Fruit fly (Drosophila melanogaster): ENCODE results near the gene CG3552.

CG3552 gene

dm6 chr3L:9468261-9468890 lies 12.3 kb downstream of the CG3552 start:
- TF ChIP-seq CG14667 (GFP tag; IDR thresholded peaks at IDR 0.05) (no peak), pho (GFP tag; optimal IDR thresholded peaks at IDR 0.05) (no peak), Atf-2 (GFP tag; optimal IDR thresholded peaks at IDR 0.05) (no peak), HmgZ (tag; optimal IDR thresholded peaks at IDR 0.05) (no peak), exex (tag; optimal IDR thresholded peaks at IDR 0.05) (no peak), CG18619 (GFP tag; optimal IDR thresholded peaks at IDR 0.05) (peak; percentile 13), danr (GFP tag; IDR thresholded peaks at IDR 0.05) (no peak), ap (GFP tag; IDR thresholded peaks at IDR 0.05) (no peak), ken (GFP tag; IDR thresholded peaks at IDR 0.05) (no peak), CG31365 (tag; optimal IDR thresholded peaks at IDR 0.05) (no peak), CG3995 (GFP tag; optimal IDR thresholded peaks at IDR 0.05) (peak; percentile 2), caup (GFP tag; optimal IDR thresholded peaks at IDR 0.05; ENCODE audit: severe bottlenecking) (peak; percentile 30), Jarid2 (GFP tag; optimal IDR thresholded peaks at IDR 0.05) (peak; percentile 11), CG13287 (GFP tag; IDR thresholded peaks at IDR 0.05; ENCODE audit: partially characterized antibody) (no peak), CG9817 (tag; optimal IDR thresholded peaks at IDR 0.05) (no peak), CG7839 (tag; optimal IDR thresholded peaks at IDR 0.05) (peak; percentile 62), Nf-YC (tag; optimal IDR thresholded peaks at IDR 0.05) (no peak), CG7271 (tag; optimal IDR thresholded peaks at IDR 0.05) (no peak), CG1792 (GFP tag; optimal IDR thresholded peaks at IDR 0.05) (no peak), CG15269 (tag; optimal IDR thresholded peaks at IDR 0.05) (peak; percentile 30), CG10979 (tag; optimal IDR thresholded peaks at IDR 0.05) (peak; percentile 42), vnd (GFP tag; IDR thresholded peaks at IDR 0.05; ENCODE audit: partially characterized antibody) (no peak), HLHmδ (GFP tag; optimal IDR thresholded peaks at IDR 0.05) (no peak), chn (GFP tag; optimal IDR thresholded peaks at IDR 0.05) (no peak), CG16779 (GFP tag; IDR thresholded peaks at IDR 0.05) (0 out of 2 replicates have a peak, but pooled peaks have one; percentile 31), Nf-YA (GFP tag; IDR thresholded peaks at IDR 0.05) (no peak), CG2678 (tag; optimal IDR thresholded peaks at IDR 0.05) (peak; percentile 73), CG11504 (tag; optimal IDR thresholded peaks at IDR 0.05) (peak; percentile 66), pfk (GFP tag; optimal IDR thresholded peaks at IDR 0.05) (no peak), gce (GFP tag; IDR thresholded peaks at IDR 0.05) (no peak), CG13624 (GFP tag; optimal IDR thresholded peaks at IDR 0.05) (no peak), jigr1 (GFP tag; IDR thresholded peaks at IDR 0.05) (no peak), CG4707 (GFP tag; optimal IDR thresholded peaks at IDR 0.05) (no peak), lilli (GFP tag; optimal IDR thresholded peaks at IDR 0.05) (peak; percentile 27), lov (optimal IDR thresholded peaks at IDR 0.05) (no peak), lov (GFP tag; IDR thresholded peaks at IDR 0.05) (no peak), CG6765 (GFP tag; optimal IDR thresholded peaks at IDR 0.05) (no peak), row (GFP tag; IDR thresholded peaks at IDR 0.05) (peak; percentile 35; the same call in 2 of the 3 replicates), CG9727 (GFP tag; optimal IDR thresholded peaks at IDR 0.05) (peak; percentile 28), ac (GFP tag; optimal IDR thresholded peaks at IDR 0.05) (no peak), crol (GFP tag; IDR thresholded peaks at IDR 0.05) (no peak), Kr (GFP tag; optimal IDR thresholded peaks at IDR 0.05) (no peak), CG10267 (tag; optimal IDR thresholded peaks at IDR 0.05) (peak; percentile 23), CG11696 (GFP tag; IDR thresholded peaks at IDR 0.05) (no peak), repo (GFP tag; optimal IDR thresholded peaks at IDR 0.05) (no peak), amos (GFP tag; IDR thresholded peaks at IDR 0.05; ENCODE audit: partially characterized antibody) (no peak), CG2199 (GFP tag; IDR thresholded peaks at IDR 0.05) (no peak), CG12659 (GFP tag; optimal IDR thresholded peaks at IDR 0.05) (peak; percentile 17), CG6854 (GFP tag; optimal IDR thresholded peaks at IDR 0.05) (peak; percentile 45), fd102C (GFP tag; optimal IDR thresholded peaks at IDR 0.05) (no peak)

All from whole organism, embryonic.